Fruit fly (Drosophila melanogaster): ENCODE data around the gene CG14708.

DNA sequence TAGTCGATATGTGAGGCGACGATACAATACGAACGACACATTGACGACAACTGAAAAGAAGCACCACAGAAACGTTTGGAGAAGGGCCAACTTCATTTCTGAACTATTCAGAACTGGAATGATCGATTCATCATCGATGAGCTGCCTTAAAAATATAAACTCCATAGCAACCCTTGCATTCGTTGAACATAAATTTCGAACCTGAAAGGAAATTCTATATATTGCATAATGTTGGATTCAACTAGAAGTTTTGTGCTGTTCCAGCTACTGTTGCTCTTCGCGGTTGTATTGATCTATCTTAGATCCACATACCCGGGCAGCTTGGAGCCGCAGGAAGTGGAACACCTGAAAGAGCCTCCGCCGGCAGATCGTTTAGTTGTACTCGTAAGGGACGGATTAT is 24.7 kb downstream of the CG14708 start, which contains the start of the genes CG6790 and CG5342:
- no peak for TF ChIP-seq Dfd (GFP tag; optimal IDR thresholded peaks at IDR 0.05)
- TF ChIP-seq dsf (GFP tag; optimal IDR thresholded peaks at IDR 0.05; ENCODE audit: borderline replicate concordance): no peak
- TF ChIP-seq Abd-B (GFP tag; optimal IDR thresholded peaks at IDR 0.05): no peak
- TF ChIP-seq Rel (GFP tag; optimal IDR thresholded peaks at IDR 0.05): no peak
- no peak for TF ChIP-seq Rel (tag; optimal IDR thresholded peaks at IDR 0.05)
- TF ChIP-seq jim (GFP tag; optimal IDR thresholded peaks at IDR 0.05): no peak
- TF ChIP-seq pan (optimal IDR thresholded peaks at IDR 0.05): no peak
- TF ChIP-seq Dif (GFP tag; optimal IDR thresholded peaks at IDR 0.05; ENCODE audit: partially characterized antibody): no peak
- TF ChIP-seq CG9705 (GFP tag; optimal IDR thresholded peaks at IDR 0.05): no peak
- no peak for TF ChIP-seq Myc (optimal IDR thresholded peaks at IDR 0.05)
- no peak for TF ChIP-seq lola (GFP tag; optimal IDR thresholded peaks at IDR 0.05)
- TF ChIP-seq Hr78 (GFP tag; optimal IDR thresholded peaks at IDR 0.05): no peak

All from whole organism, wandering third instar larva.